Worm (Caenorhabditis elegans) whole organism, young adult: ENCODE results near the gene bed-3.

ENCODE experiments used
- lsy-27 ChIP-seq: sonication (generic microtip); optimal IDR thresholded peaks from 2 replicates; lab custom pipeline; 2017; ENCODE audit warnings: missing genetic modification characterization, mild to moderate bottlenecking, missing compliant biosample characterization, antibody characterized with exemption, missing genotype, borderline replicate concordance; ENCODE audit not compliant: insufficient read depth
- xnd-1 ChIP-seq: sonication (generic microtip); optimal IDR thresholded peaks from 2 replicates; lab custom pipeline; 2016; ENCODE audit warnings: missing genotype, missing genetic modification reagents, missing genetic modification characterization, missing compliant biosample characterization

DNA sequence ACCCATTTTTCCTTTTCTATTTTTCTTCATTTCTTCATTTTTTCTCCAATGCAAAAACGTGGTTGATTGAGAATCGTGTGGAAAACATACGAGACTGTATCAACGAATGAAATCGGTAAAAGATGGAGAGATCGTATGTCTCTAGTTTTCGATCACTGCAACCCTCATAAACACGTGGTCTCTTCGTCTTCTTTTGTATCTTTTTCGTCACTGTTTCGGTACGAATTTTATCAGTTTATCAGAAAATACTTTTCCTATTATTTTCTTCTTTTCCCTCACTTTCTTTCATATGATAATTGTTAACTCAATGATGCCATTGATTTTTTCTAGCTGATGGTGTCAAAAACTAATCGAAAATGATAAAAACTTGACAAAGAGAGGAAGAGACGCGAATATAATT, 40.7 kb upstream of the bed-3 start:
- TF ChIP-seq lsy-27 (tag; lab: Kevin White, UChicago) (no peak), xnd-1 (tag; lab: Kevin White, UChicago) (no peak)
